Fruit fly (Drosophila melanogaster) whole organism, prepupa: ENCODE results near the gene CG14803.
A peak's percentile ranks its signal among the peaks of the same experiment; 100 is the strongest.

Source experiments
- CG10631 ChIP-seq: fragments of 200-800 bp; sonication (Bioruptor generic); optimal IDR thresholded peaks from 2 replicates; lab custom pipeline; 2016; ENCODE audit warnings: missing biosample characterization, missing genetic modification characterization
- CG10669 ChIP-seq: fragments of 200-800 bp; sonication (Bioruptor generic); optimal IDR thresholded peaks from 3 replicates; lab custom pipeline; 2018; ENCODE audit warnings: missing biosample characterization, mild to moderate bottlenecking, missing genetic modification characterization, moderate library complexity
- CG11294 ChIP-seq: fragments of 200-800 bp; sonication (Bioruptor generic); IDR thresholded peaks from 2 replicates; pipeline ENCODE4 v1.3.6; 2022; ENCODE audit warnings: missing biosample characterization, missing genetic modification characterization
- CG11762 ChIP-seq: fragments of 200-800 bp; sonication (Bioruptor generic); optimal IDR thresholded peaks from 3 replicates; lab custom pipeline; 2016; ENCODE audit warnings: missing biosample characterization, missing genetic modification characterization; ENCODE audit not compliant: insufficient read depth
- CG11902 ChIP-seq: fragments of 200-800 bp; sonication (Bioruptor generic); optimal IDR thresholded peaks from 3 replicates; lab custom pipeline; 2016; ENCODE audit warnings: missing biosample characterization, missing genetic modification characterization
- CG15336 ChIP-seq: fragments of 200-800 bp; sonication (Bioruptor generic); IDR thresholded peaks from 2 replicates; pipeline ENCODE4 v1.3.6; 2022; ENCODE audit warnings: missing biosample characterization, missing genetic modification characterization
- CG16779 ChIP-seq: fragments of 200-800 bp; sonication (Bioruptor generic); optimal IDR thresholded peaks from 3 replicates; lab custom pipeline; 2017; ENCODE audit warnings: missing biosample characterization, mild to moderate bottlenecking, missing genetic modification characterization
- CG3032 ChIP-seq: fragments of 200-800 bp; optimal IDR thresholded peaks from 2 replicates; lab custom pipeline; 2019; ENCODE audit warnings: missing biosample characterization, mild to moderate bottlenecking, missing genetic modification characterization, moderate library complexity
- CG31627 ChIP-seq: fragments of 200-800 bp; sonication (Bioruptor generic); optimal IDR thresholded peaks from 3 replicates; lab custom pipeline; 2016; ENCODE audit warnings: missing biosample characterization, missing genetic modification characterization
- CG34406 ChIP-seq: fragments of 200-800 bp; sonication (Bioruptor generic); optimal IDR thresholded peaks from 3 replicates; lab custom pipeline; 2016; ENCODE audit warnings: missing biosample characterization, missing genetic modification characterization
- CG6163 ChIP-seq: fragments of 200-800 bp; sonication (Bioruptor generic); IDR thresholded peaks from 3 replicates; pipeline ENCODE4 v1.3.6; 2022; ENCODE audit warnings: missing biosample characterization, missing genetic modification characterization
- CG6276 ChIP-seq: fragments of 200-800 bp; sonication (Bioruptor generic); optimal IDR thresholded peaks from 2 replicates; lab custom pipeline; 2017; ENCODE audit warnings: missing biosample characterization, mild to moderate bottlenecking, missing genetic modification characterization
- CG6792 ChIP-seq: fragments of 200-800 bp; sonication (Bioruptor generic); optimal IDR thresholded peaks from 3 replicates; lab custom pipeline; 2016; ENCODE audit warnings: missing biosample characterization, missing genetic modification characterization
- CG6808 ChIP-seq: fragments of 200-800 bp; sonication (Bioruptor generic); optimal IDR thresholded peaks from 3 replicates; lab custom pipeline; 2017; ENCODE audit warnings: missing biosample characterization, missing genetic modification characterization, mild to moderate bottlenecking, moderate library complexity, missing genetic modification reagents
- CG6854 ChIP-seq: fragments of 200-800 bp; sonication (Bioruptor generic); optimal IDR thresholded peaks from 2 replicates; lab custom pipeline; 2017; ENCODE audit warnings: missing biosample characterization, mild to moderate bottlenecking, missing genetic modification characterization
- CG7368 ChIP-seq: fragments of 200-800 bp; sonication (Bioruptor generic); optimal IDR thresholded peaks from 3 replicates; lab custom pipeline; 2016; ENCODE audit warnings: missing biosample characterization, missing genetic modification characterization
- CG8119 ChIP-seq: fragments of 200-800 bp; sonication (Bioruptor generic); IDR thresholded peaks from 3 replicates; pipeline ENCODE4 v1.3.6; 2022; ENCODE audit warnings: missing biosample characterization, missing genetic modification characterization
- CG8319 ChIP-seq: fragments of 200-800 bp; sonication (Bioruptor generic); optimal IDR thresholded peaks from 3 replicates; lab custom pipeline; 2016; ENCODE audit warnings: missing biosample characterization, missing genetic modification characterization
- CG8632 ChIP-seq: fragments of 200-800 bp; sonication (Bioruptor generic); optimal IDR thresholded peaks from 3 replicates; lab custom pipeline; 2016; ENCODE audit warnings: missing biosample characterization, missing genetic modification characterization
- CG9139 ChIP-seq: fragments of 200-800 bp; sonication (Bioruptor generic); optimal IDR thresholded peaks from 3 replicates; lab custom pipeline; 2017; ENCODE audit warnings: missing biosample characterization, mild to moderate bottlenecking, missing genetic modification characterization
- Eip75B ChIP-seq: fragments of 200-800 bp; sonication (Bioruptor generic); optimal IDR thresholded peaks from 3 replicates; lab custom pipeline; 2016; ENCODE audit warnings: missing biosample characterization, missing genetic modification characterization
- Eip78C ChIP-seq: fragments of 200-800 bp; sonication (Bioruptor generic); peaks from one replicate; lab custom pipeline; 2016; ENCODE audit warnings: missing biosample characterization, missing genetic modification characterization
- Eip93F ChIP-seq: fragments of 200-800 bp; sonication (Bioruptor generic); optimal IDR thresholded peaks from 2 replicates; lab custom pipeline; 2016; ENCODE audit warnings: missing biosample characterization, mild to moderate bottlenecking, missing genetic modification characterization
- Ets21C ChIP-seq: fragments of 200-800 bp; sonication (Bioruptor generic); optimal IDR thresholded peaks from 3 replicates; lab custom pipeline; 2016; ENCODE audit warnings: missing biosample characterization, missing genetic modification characterization
- Ets96B ChIP-seq: fragments of 200-800 bp; optimal IDR thresholded peaks from 2 replicates; lab custom pipeline; 2019; ENCODE audit warnings: missing biosample characterization, mild to moderate bottlenecking, missing genetic modification characterization, moderate library complexity
- Hr38 ChIP-seq: sonication (Bioruptor generic); optimal IDR thresholded peaks from 2 replicates; lab custom pipeline; 2016; ENCODE audit warnings: missing biosample characterization, missing genetic modification characterization
- Met ChIP-seq: fragments of 200-800 bp; sonication (Bioruptor generic); optimal IDR thresholded peaks from 3 replicates; lab custom pipeline; 2016; ENCODE audit warnings: missing biosample characterization, missing genetic modification characterization
- OdsH ChIP-seq: fragments of 200-800 bp; sonication (Bioruptor generic); optimal IDR thresholded peaks from 3 replicates; lab custom pipeline; 2016; ENCODE audit warnings: missing biosample characterization, missing genetic modification characterization
- Sox102F ChIP-seq: fragments of 200-800 bp; sonication (Bioruptor generic); optimal IDR thresholded peaks from 2 replicates; lab custom pipeline; 2016; ENCODE audit warnings: missing biosample characterization, mild to moderate bottlenecking, missing genetic modification characterization
- Sox14 ChIP-seq: fragments of 200-800 bp; sonication (Bioruptor generic); optimal IDR thresholded peaks from 3 replicates; lab custom pipeline; 2016; ENCODE audit warnings: missing biosample characterization, missing genetic modification characterization
- Sox15 ChIP-seq: fragments of 200-800 bp; sonication (Bioruptor generic); optimal IDR thresholded peaks from 3 replicates; lab custom pipeline; 2016; ENCODE audit warnings: missing biosample characterization, missing genetic modification characterization
- achi ChIP-seq: fragments of 200-800 bp; sonication (Bioruptor generic); optimal IDR thresholded peaks from 3 replicates; lab custom pipeline; 2016; ENCODE audit warnings: missing biosample characterization, missing genetic modification characterization
- acj6 ChIP-seq: fragments of 200-800 bp; sonication (Bioruptor generic); optimal IDR thresholded peaks from 3 replicates; lab custom pipeline; 2016; ENCODE audit warnings: missing biosample characterization, missing genetic modification characterization
- cyc ChIP-seq: fragments of 200-800 bp; sonication (Bioruptor generic); optimal IDR thresholded peaks from 3 replicates; lab custom pipeline; 2016; ENCODE audit warnings: missing biosample characterization, missing genetic modification characterization
- dac ChIP-seq: fragments of 200-800 bp; sonication (Bioruptor generic); optimal IDR thresholded peaks from 2 replicates; lab custom pipeline; 2017; ENCODE audit warnings: missing biosample characterization, mild to moderate bottlenecking, missing genetic modification characterization
- dsx ChIP-seq: fragments of 200-800 bp; optimal IDR thresholded peaks from 3 replicates; lab custom pipeline; 2019; ENCODE audit warnings: missing biosample characterization, mild to moderate bottlenecking, missing genetic modification characterization, moderate library complexity; ENCODE audit not compliant: poor library complexity, severe bottlenecking
- esn ChIP-seq: fragments of 200-800 bp; sonication (Bioruptor generic); optimal IDR thresholded peaks from 2 replicates; lab custom pipeline; 2016; ENCODE audit warnings: missing biosample characterization, mild to moderate bottlenecking, missing genetic modification characterization, moderate library complexity
- fd59A ChIP-seq: fragments of 200-800 bp; sonication (Bioruptor generic); optimal IDR thresholded peaks from 2 replicates; lab custom pipeline; 2017; ENCODE audit warnings: missing biosample characterization, mild to moderate bottlenecking, missing genetic modification characterization, missing genetic modification reagents
- fd85E ChIP-seq: fragments of 200-800 bp; sonication (Bioruptor generic); optimal IDR thresholded peaks from 3 replicates; lab custom pipeline; 2016; ENCODE audit warnings: missing biosample characterization, missing genetic modification characterization
- lz ChIP-seq: fragments of 200-800 bp; sonication (Bioruptor generic); optimal IDR thresholded peaks from 3 replicates; lab custom pipeline; 2016; ENCODE audit warnings: missing biosample characterization, missing genetic modification characterization
- pdm3 ChIP-seq: fragments of 200-800 bp; sonication (Bioruptor generic); optimal IDR thresholded peaks from 3 replicates; lab custom pipeline; 2016; ENCODE audit warnings: missing biosample characterization, missing genetic modification characterization
- salr ChIP-seq, 2 experiments: fragments of 200-800 bp; sonication (Bioruptor generic); optimal IDR thresholded peaks; 3 replicates each; lab custom pipeline; 2016 to 2018; ENCODE audit warnings: missing biosample characterization in 2 of 2, missing genetic modification characterization in 2 of 2, mild to moderate bottlenecking in 1 of 2
- spab ChIP-seq: fragments of 200-800 bp; sonication (Bioruptor generic); optimal IDR thresholded peaks from 2 replicates; lab custom pipeline; 2017; ENCODE audit warnings: missing biosample characterization, mild to moderate bottlenecking, missing genetic modification characterization, missing genetic modification reagents
- ss ChIP-seq, 2 experiments: fragments of 200-800 bp; sonication (Bioruptor generic); optimal IDR thresholded peaks; 2 replicates in 1 of 2; 3 replicates in 1 of 2; lab custom pipeline; 2017 to 2018; ENCODE audit warnings: mild to moderate bottlenecking in 2 of 2, missing biosample characterization in 2 of 2, missing genetic modification characterization in 2 of 2, moderate library complexity in 1 of 2
- topi ChIP-seq: fragments of 200-800 bp; sonication (Bioruptor generic); optimal IDR thresholded peaks from 3 replicates; lab custom pipeline; 2016; ENCODE audit warnings: missing biosample characterization, missing genetic modification characterization
- vri ChIP-seq: fragments of 200-800 bp; sonication (Bioruptor generic); optimal IDR thresholded peaks from 3 replicates; lab custom pipeline; 2016; ENCODE audit warnings: missing biosample characterization, mild to moderate bottlenecking, missing genetic modification characterization

CG14803 gene

dm6 chrX:1824610-1824948 is 44.1 kb upstream of the CG14803 start (continued):
- TF ChIP-seq dsx (GFP tag; lab: Kevin White, UChicago) = peak; percentile 57
- peak; percentile 93 for TF ChIP-seq Eip78C (GFP tag; lab: Kevin White, UChicago)
- TF ChIP-seq CG8632 (GFP tag; lab: Kevin White, UChicago) = peak; percentile 67
- peak; percentile 69 for TF ChIP-seq Sox102F (GFP tag; lab: Kevin White, UChicago)
- TF ChIP-seq CG8119 (GFP tag; lab: Robert Waterston, UW) = peak; percentile 62; the same call in 2 of the 3 replicates
- TF ChIP-seq CG11762 (GFP tag; lab: Kevin White, UChicago) = peak; percentile 38
- TF ChIP-seq salr (GFP tag; optimal IDR thresholded peaks at IDR 0.05; lab: Kevin White, UChicago) = peak in 1 of 2 experiments; percentile 42
- peak; percentile 64 for TF ChIP-seq CG8319
- TF ChIP-seq CG31627 (GFP tag; lab: Kevin White, UChicago) = peak; percentile 81
- peak; percentile 60 for TF ChIP-seq CG10631 (GFP tag; lab: Kevin White, UChicago)
- peak; percentile 74 for TF ChIP-seq vri (GFP tag; lab: Kevin White, UChicago)
- peak; percentile 22 for TF ChIP-seq CG6276
- TF ChIP-seq Sox14 = peak; percentile 95
- peak; percentile 67 for TF ChIP-seq CG10669 (GFP tag; lab: Kevin White, UChicago)
- no peak for TF ChIP-seq Eip93F (GFP tag; lab: Kevin White, UChicago)
- peak; percentile 63 for TF ChIP-seq fd59A (GFP tag; lab: Kevin White, UChicago)
- TF ChIP-seq CG7368 (GFP tag; lab: Kevin White, UChicago) = peak; percentile 69

- TF ChIP-seq topi = peak; percentile 66
- TF ChIP-seq CG8319 = peak; percentile 60
- peak; percentile 42 for TF ChIP-seq CG11762 (GFP tag; lab: Kevin White, UChicago)
- TF ChIP-seq esn (GFP tag; lab: Kevin White, UChicago) = peak; percentile 74
- peak; percentile 73 for TF ChIP-seq pdm3 (GFP tag; lab: Kevin White, UChicago)
- peak; percentile 65 for TF ChIP-seq Sox15 (GFP tag; lab: Kevin White, UChicago)
- TF ChIP-seq dsx (GFP tag; lab: Kevin White, UChicago) = peak; percentile 9
- peak; percentile 33 to 69 for TF ChIP-seq ss (GFP tag; optimal IDR thresholded peaks at IDR 0.05; lab: Kevin White, UChicago)
- TF ChIP-seq Met (GFP tag; lab: Kevin White, UChicago) = peak; percentile 73
- peak; percentile 33 for TF ChIP-seq Ets21C (GFP tag; lab: Kevin White, UChicago)
- TF ChIP-seq achi (GFP tag; lab: Kevin White, UChicago) = peak; percentile 64
- peak; percentile 18 for TF ChIP-seq spab (GFP tag; lab: Kevin White, UChicago)
- peak; percentile 44 for TF ChIP-seq CG6792
- no peak for TF ChIP-seq CG15336 (GFP tag; lab: Robert Waterston, UW)
- TF ChIP-seq CG6163 (GFP tag; lab: Robert Waterston, UW) = peak; percentile 37; the same call in 1 of the 3 replicates
- TF ChIP-seq dac = no peak
- peak; percentile 48 for TF ChIP-seq fd59A (GFP tag; lab: Kevin White, UChicago)
- peak; percentile 62 for TF ChIP-seq acj6
- no peak for TF ChIP-seq CG6854 (GFP tag; lab: Kevin White, UChicago)
- TF ChIP-seq CG9139 (GFP tag; lab: Kevin White, UChicago) = peak; percentile 23
- peak; percentile 49 for TF ChIP-seq CG11902 (GFP tag; lab: Kevin White, UChicago)
- TF ChIP-seq Hr38 (GFP tag; lab: Kevin White, UChicago) = no peak
- TF ChIP-seq CG3032 (tag; lab: Kevin White, UChicago) = peak; percentile 66
- TF ChIP-seq CG34406 (GFP tag; lab: Kevin White, UChicago) = peak; percentile 54
- TF ChIP-seq lz (GFP tag; lab: Kevin White, UChicago) = peak; percentile 60
- TF ChIP-seq CG6808 (GFP tag; lab: Kevin White, UChicago) = peak; percentile 54
- TF ChIP-seq Ets96B = peak; percentile 60
- peak; percentile 63 for TF ChIP-seq CG10631 (GFP tag; lab: Kevin White, UChicago)
- peak; percentile 53 for TF ChIP-seq OdsH (GFP tag; lab: Kevin White, UChicago)
- TF ChIP-seq Eip75B = peak; percentile 77
- TF ChIP-seq CG16779 = peak; percentile 29
- TF ChIP-seq CG11294 (GFP tag; lab: Robert Waterston, UW) = no peak; the same call in 1 of the 2 replicates
- peak; percentile 63 for TF ChIP-seq Sox102F (GFP tag; lab: Kevin White, UChicago)
- TF ChIP-seq cyc (GFP tag; lab: Kevin White, UChicago) = peak; percentile 55
- no peak for TF ChIP-seq fd85E (GFP tag; lab: Kevin White, UChicago)
These were observed 42.5 kb upstream of the CG14803 start for dm6 chrX:1825912-1826862.
